Worm (Caenorhabditis elegans) whole organism, L4/young adult: ENCODE results near the gene srh-4.

Source experiments
- W03F9.2 ChIP-seq: fragments of 150-350 bp; optimal IDR thresholded peaks from 2 replicates; lab custom pipeline; 2014; ENCODE audit warnings: missing biosample characterization, missing genetic modification characterization
- dao-5 ChIP-seq: sonication (generic microtip); optimal IDR thresholded peaks from 2 replicates; lab custom pipeline; 2016; ENCODE audit warnings: missing genotype, missing genetic modification characterization, moderate library complexity, missing compliant biosample characterization
- him-1 ChIP-seq: sonication (generic microtip); optimal IDR thresholded peaks from 2 replicates; lab custom pipeline; 2016; ENCODE audit warnings: missing genotype, missing genetic modification reagents, missing genetic modification characterization, missing compliant biosample characterization

DNA sequence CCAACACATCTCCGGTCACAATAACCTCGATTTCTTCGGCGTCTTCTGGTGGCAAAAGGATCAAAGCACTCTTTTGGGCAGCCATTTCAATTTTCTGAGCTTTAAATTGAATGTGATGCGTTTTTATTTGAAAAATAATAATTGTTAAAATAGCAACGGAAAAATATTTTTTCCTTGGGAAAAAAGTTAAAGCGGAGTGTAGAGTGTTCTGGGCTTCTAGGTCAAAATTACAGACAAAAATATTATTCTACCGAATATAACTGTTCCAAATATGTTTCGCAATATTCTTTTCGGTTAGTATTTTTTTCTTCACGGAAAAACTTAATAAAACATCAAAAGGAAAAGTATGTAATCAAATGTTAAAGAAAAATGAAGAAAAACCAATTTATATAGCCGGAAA is 44.8 kb downstream of the srh-4 start, which contains the start of gene djr-1.2:
- TF ChIP-seq him-1 (tag; lab: Kevin White, UChicago) (no peak), dao-5 (no peak), W03F9.2 (tag; lab: Kevin White, UChicago) (no peak)
